Fruit fly (Drosophila melanogaster) whole organism, adult: ENCODE results near the gene CG33095.

ENCODE experiments used
- CG11617 ChIP-seq: fragments of 200-800 bp; sonication (Bioruptor generic); optimal IDR thresholded peaks from 2 replicates; lab custom pipeline; 2017; ENCODE audit warnings: mild to moderate bottlenecking, missing biosample characterization, missing genetic modification reagents, missing genetic modification characterization
- CG1620 ChIP-seq: fragments of 200-800 bp; sonication (Bioruptor generic); optimal IDR thresholded peaks from 2 replicates; lab custom pipeline; 2016; ENCODE audit warnings: missing biosample characterization, missing genetic modification characterization
- CG33017 ChIP-seq: fragments of 200-800 bp; sonication (Bioruptor generic); optimal IDR thresholded peaks from 2 replicates; lab custom pipeline; 2018; ENCODE audit warnings: missing biosample characterization, mild to moderate bottlenecking, missing genetic modification characterization, moderate library complexity
- CG5204 ChIP-seq: fragments of 200-800 bp; sonication (Bioruptor generic); optimal IDR thresholded peaks from 2 replicates; lab custom pipeline; 2016; ENCODE audit warnings: missing biosample characterization, missing genetic modification characterization
- CG7045 ChIP-seq: fragments of 200-800 bp; sonication (Bioruptor generic); optimal IDR thresholded peaks from 2 replicates; lab custom pipeline; 2017; ENCODE audit warnings: missing biosample characterization, mild to moderate bottlenecking, missing genetic modification characterization
- Hr96 ChIP-seq: fragments of 200-800 bp; sonication (Bioruptor generic); optimal IDR thresholded peaks from 2 replicates; lab custom pipeline; 2016; ENCODE audit warnings: missing biosample characterization, missing genetic modification characterization
- Mnt ChIP-seq: fragments of 200-800 bp; sonication (Bioruptor generic); optimal IDR thresholded peaks from 2 replicates; lab custom pipeline; 2016; ENCODE audit warnings: missing biosample characterization, mild to moderate bottlenecking, missing genetic modification characterization
- cnc ChIP-seq, 2 experiments: fragments of >200 bp; optimal IDR thresholded peaks; 2 replicates each; lab custom pipeline; 2017
- kay ChIP-seq: fragments of 200-800 bp; sonication (Bioruptor generic); peaks from one replicate; lab custom pipeline; 2016; ENCODE audit warnings: missing biosample characterization, missing genetic modification characterization, borderline replicate concordance
- ovo ChIP-seq: fragments of 200-800 bp; sonication (Bioruptor generic); optimal IDR thresholded peaks from 2 replicates; lab custom pipeline; 2016; ENCODE audit warnings: missing biosample characterization, missing genetic modification characterization
- pad ChIP-seq: fragments of 200-800 bp; sonication (Bioruptor generic); optimal IDR thresholded peaks from 3 replicates; lab custom pipeline; 2017; ENCODE audit warnings: missing biosample characterization, missing genetic modification characterization, mild to moderate bottlenecking, moderate library complexity, missing genetic modification reagents
- toe ChIP-seq: fragments of 200-800 bp; sonication (Bioruptor generic); optimal IDR thresholded peaks from 2 replicates; lab custom pipeline; 2016; ENCODE audit warnings: missing biosample characterization, missing genetic modification characterization

- TF ChIP-seq toe = no peak
- TF ChIP-seq CG5204 (GFP tag; lab: Kevin White, UChicago) = no peak
- no peak for TF ChIP-seq kay (GFP tag; lab: Kevin White, UChicago)
- TF ChIP-seq Hr96 (GFP tag; lab: Kevin White, UChicago) = no peak
- no peak for TF ChIP-seq CG11617 (GFP tag; lab: Kevin White, UChicago)
- no peak for TF ChIP-seq CG33017
- no peak for TF ChIP-seq CG7045
- TF ChIP-seq Mnt (GFP tag; lab: Kevin White, UChicago) = no peak
- TF ChIP-seq pad (GFP tag; lab: Kevin White, UChicago) = peak; percentile 2
- TF ChIP-seq CG1620 = no peak
- no peak for TF ChIP-seq ovo
- no peak for TF ChIP-seq cnc (optimal IDR thresholded peaks at IDR 0.05; lab: Kevin White, UChicago)
Measured at dm6 chr3R:25080446-25080845, 17.0 kb upstream of the CG33095 start.
